Fruit fly (Drosophila melanogaster): ENCODE measurements around the gene CG6770.

- TF ChIP-seq Jra (GFP tag; optimal IDR thresholded peaks at IDR 0.05) = no peak
- no peak for TF ChIP-seq Myc (optimal IDR thresholded peaks at IDR 0.05)
- TF ChIP-seq Dif (GFP tag; optimal IDR thresholded peaks at IDR 0.05; ENCODE audit: partially characterized antibody) = peak; percentile 25
- no peak for TF ChIP-seq psq (GFP tag; optimal IDR thresholded peaks at IDR 0.05)
- no peak for TF ChIP-seq usp (GFP tag; optimal IDR thresholded peaks at IDR 0.05)
- TF ChIP-seq Vsx2 (GFP tag; optimal IDR thresholded peaks at IDR 0.05; ENCODE audit: partially characterized antibody) = no peak
- TF ChIP-seq h (GFP tag; optimal IDR thresholded peaks at IDR 0.05) = no peak
- TF ChIP-seq lola (GFP tag; optimal IDR thresholded peaks at IDR 0.05) = no peak
- TF ChIP-seq CrebA (GFP tag; optimal IDR thresholded peaks at IDR 0.05; ENCODE audit: borderline replicate concordance) = no peak
- TF ChIP-seq tai (GFP tag; optimal IDR thresholded peaks at IDR 0.05) = no peak
- TF ChIP-seq sv (GFP tag; optimal IDR thresholded peaks at IDR 0.05) = no peak
- TF ChIP-seq br (GFP tag; optimal IDR thresholded peaks at IDR 0.05) = no peak
- TF ChIP-seq Hr78 (GFP tag; optimal IDR thresholded peaks at IDR 0.05) = no peak
- no peak for TF ChIP-seq dl (GFP tag; optimal IDR thresholded peaks at IDR 0.05; ENCODE audit: insufficient read depth in 1 of 2, partially characterized antibody in 2 of 2)
These were observed 47.7 kb upstream of the CG6770 start for dm6 chr2L:12093652-12094051.

All from whole organism, wandering third instar larva.